Fruit fly (Drosophila melanogaster) whole organism, embryonic: ENCODE data around the gene al.

ENCODE experiments used
- B-H1 ChIP-seq: fragments of 200-800 bp; sonication (Bioruptor generic); IDR thresholded peaks from 3 replicates; pipeline ENCODE4 v1.3.6; 2022; ENCODE audit warnings: missing biosample characterization, missing genetic modification characterization
- CG10209 ChIP-seq: fragments of 200-800 bp; sonication (Bioruptor generic); optimal IDR thresholded peaks from 3 replicates; lab custom pipeline; 2017; ENCODE audit warnings: missing biosample characterization, mild to moderate bottlenecking, missing genetic modification characterization, missing genetic modification reagents
- CG13775 ChIP-seq: fragments of 200-800 bp; sonication (Bioruptor generic); optimal IDR thresholded peaks from 3 replicates; lab custom pipeline; 2017; ENCODE audit warnings: missing biosample characterization, mild to moderate bottlenecking, missing genetic modification characterization
- CG14667 ChIP-seq: fragments of 200-800 bp; sonication (Bioruptor generic); IDR thresholded peaks from 2 replicates; pipeline ENCODE4 v1.3.6; 2022; ENCODE audit warnings: missing biosample characterization, missing genetic modification characterization
- CG3726 ChIP-seq: fragments of 200-800 bp; sonication (Bioruptor generic); IDR thresholded peaks from 3 replicates; pipeline ENCODE4, ENCODE4 v1.3.6; 2022; ENCODE audit warnings: missing biosample characterization, missing genetic modification characterization
- CG6175 ChIP-seq: fragments of 200-800 bp; sonication (Bioruptor generic); IDR thresholded peaks from 3 replicates; pipeline ENCODE4 v1.3.6; 2022; ENCODE audit warnings: missing biosample characterization, missing genetic modification characterization
- D19A ChIP-seq: fragments of 200-800 bp; optimal IDR thresholded peaks from 3 replicates; lab custom pipeline; 2019; ENCODE audit warnings: missing biosample characterization, mild to moderate bottlenecking, missing genetic modification characterization, moderate library complexity
- Ptx1 ChIP-seq: fragments of 200-800 bp; sonication (Bioruptor generic); IDR thresholded peaks from 2 replicates; pipeline ENCODE4 v1.3.6; 2022; ENCODE audit warnings: missing biosample characterization, missing genetic modification characterization
- Trl ChIP-seq, 3 experiments: fragments of >200 bp in 2 of 3; fragments of 200-800 bp in 1 of 3; sonication (Bioruptor generic) in 1 of 3; optimal IDR thresholded peaks; 2 replicates in 1 of 3; 3 replicates in 2 of 3; lab custom pipeline; 2016 to 2017; ENCODE audit warnings: missing biosample characterization in 1 of 3, missing genetic modification characterization in 1 of 3
- gem ChIP-seq: fragments of 200-800 bp; sonication (Bioruptor generic); optimal IDR thresholded peaks from 2 replicates; lab custom pipeline; 2019; ENCODE audit warnings: missing biosample characterization, mild to moderate bottlenecking, missing genetic modification characterization, moderate library complexity
- ken ChIP-seq: fragments of 200-800 bp; sonication (Bioruptor generic); IDR thresholded peaks from 3 replicates; pipeline ENCODE4 v1.3.6; 2022; ENCODE audit warnings: missing biosample characterization, missing genetic modification characterization

- TF ChIP-seq B-H1 (GFP tag; lab: Robert Waterston, UW) (no peak), CG13775 (GFP tag; lab: Kevin White, UChicago) (no peak), CG14667 (GFP tag; lab: Robert Waterston, UW) (no peak), CG6175 (GFP tag; lab: Robert Waterston, UW) (no peak), CG10209 (no peak), ken (no peak), CG3726 (no peak), D19A (tag; lab: Kevin White, UChicago) (no peak), gem (tag; lab: Kevin White, UChicago) (no peak), Ptx1 (GFP tag; lab: Robert Waterston, UW) (no peak), Trl (optimal IDR thresholded peaks at IDR 0.05; lab: Kevin White, UChicago) (no peak), Trl (GFP tag; optimal IDR thresholded peaks at IDR 0.05; lab: Kevin White, UChicago) (no peak)
These were observed 20.3 kb upstream of the al start, which contains the start of gene Ent1 for dm6 chr2L:357556-358130.
